Fruit fly (Drosophila melanogaster): ENCODE results near the gene CG6470.

- TF ChIP-seq usp (GFP tag; optimal IDR thresholded peaks at IDR 0.05) (no peak), Dll (optimal IDR thresholded peaks at IDR 0.05) (no peak), CG8478 (optimal IDR thresholded peaks at IDR 0.05) (no peak), EcR (GFP tag; optimal IDR thresholded peaks at IDR 0.05) (no peak), psq (optimal IDR thresholded peaks at IDR 0.05) (no peak), pan (optimal IDR thresholded peaks at IDR 0.05) (no peak)
Observed at dm6 chrX:18528166-18528733, 13.6 kb upstream of the CG6470 start, which contains the start of the genes CG15042 and CG15047.
